Worm (Caenorhabditis elegans): Measurements from ENCODE around the gene ulp-2.

ulp-2 gene

ce11 chrII:4974448-4974951 is 14.8 kb upstream of the ulp-2 start:
- TF ChIP-seq fkh-10 (GFP tag; optimal IDR thresholded peaks at IDR 0.05) (no peak), skn-1 (tag; optimal IDR thresholded peaks at IDR 0.05) (no peak), zag-1 (tag; optimal IDR thresholded peaks at IDR 0.05) (no peak), lin-13 (GFP tag; optimal IDR thresholded peaks at IDR 0.05) (no peak), nhr-20 (tag; optimal IDR thresholded peaks at IDR 0.05) (no peak), efl-1 (optimal IDR thresholded peaks at IDR 0.05) (no peak), efl-1 (GFP tag; optimal IDR thresholded peaks at IDR 0.05 in 1 of 2) (no peak), dpl-1 (GFP tag; optimal IDR thresholded peaks at IDR 0.05) (no peak), lsy-2 (tag; optimal IDR thresholded peaks at IDR 0.05) (no peak), ets-5 (GFP tag; IDR thresholded peaks at IDR 0.05) (no peak), ces-1 (GFP tag; optimal IDR thresholded peaks at IDR 0.05) (no peak), ztf-11 (tag; optimal IDR thresholded peaks at IDR 0.05) (no peak), irx-1 (tag; optimal IDR thresholded peaks at IDR 0.05) (no peak), pqm-1 (tag; optimal IDR thresholded peaks at IDR 0.05) (no peak), lin-35 (GFP tag; optimal IDR thresholded peaks at IDR 0.05) (no peak), isw-1 (GFP tag; IDR thresholded peaks at IDR 0.05) (no peak), nhr-71 (tag; optimal IDR thresholded peaks at IDR 0.05) (no peak), hlh-4 (tag; optimal IDR thresholded peaks at IDR 0.05) (no peak), nhr-85 (tag) (no peak)

- TF ChIP-seq hpl-2 (GFP tag; optimal IDR thresholded peaks at IDR 0.05) (no peak), unc-30 (tag; optimal IDR thresholded peaks at IDR 0.05) (no peak), sup-37 (GFP tag; optimal IDR thresholded peaks at IDR 0.05) (no peak), ceh-63 (GFP tag; optimal IDR thresholded peaks at IDR 0.05) (no peak), ceh-90 (tag; optimal IDR thresholded peaks at IDR 0.05) (no peak), blmp-1 (tag; optimal IDR thresholded peaks at IDR 0.05) (no peak), nhr-28 (tag; optimal IDR thresholded peaks at IDR 0.05) (no peak), pag-3 (tag; optimal IDR thresholded peaks at IDR 0.05; ENCODE audit: borderline replicate concordance, insufficient read depth) (no peak), nhr-76 (tag; optimal IDR thresholded peaks at IDR 0.05) (no peak), F16B12.6 (tag; optimal IDR thresholded peaks at IDR 0.05) (no peak), pqm-1 (tag; optimal IDR thresholded peaks at IDR 0.05) (no peak), elt-2 (tag; optimal IDR thresholded peaks at IDR 0.05) (no peak), fos-1 (tag; optimal IDR thresholded peaks at IDR 0.05) (no peak), nhr-77 (tag; optimal IDR thresholded peaks at IDR 0.05) (no peak), snpc-4 (tag; optimal IDR thresholded peaks at IDR 0.05) (no peak), ama-1 (optimal IDR thresholded peaks at IDR 0.05) (no peak)
These were observed 9.2 kb upstream of the ulp-2 start, which contains the start of gene shc-2 for ce11 chrII:4968863-4969262. Gene shc-2 (plus strand): TSS chrII:4969163.

DNA sequence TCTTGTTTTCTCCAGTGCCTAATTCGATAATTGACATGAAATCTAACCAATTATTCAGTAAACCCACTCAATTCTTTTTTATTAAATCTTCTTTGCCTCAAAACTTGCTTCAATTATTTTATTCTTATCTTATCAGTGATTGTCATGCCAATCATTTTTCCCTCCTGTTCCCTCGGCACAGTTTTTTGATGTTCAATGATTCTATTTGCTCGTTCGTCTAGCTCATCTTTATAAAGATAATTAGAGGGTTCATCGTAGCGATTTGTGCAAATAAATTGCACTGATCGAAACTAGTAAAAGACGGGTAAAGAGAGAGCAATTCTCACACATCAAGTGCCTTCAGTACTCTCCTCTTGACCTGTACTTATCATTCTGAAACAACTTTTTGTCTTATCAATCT is 8.0 kb upstream of the ulp-2 start:
- TF ChIP-seq elt-2 (tag; optimal IDR thresholded peaks at IDR 0.05) (peak; percentile 84), C34B4.2 (tag; optimal IDR thresholded peaks at IDR 0.05) (no peak)

DNA sequence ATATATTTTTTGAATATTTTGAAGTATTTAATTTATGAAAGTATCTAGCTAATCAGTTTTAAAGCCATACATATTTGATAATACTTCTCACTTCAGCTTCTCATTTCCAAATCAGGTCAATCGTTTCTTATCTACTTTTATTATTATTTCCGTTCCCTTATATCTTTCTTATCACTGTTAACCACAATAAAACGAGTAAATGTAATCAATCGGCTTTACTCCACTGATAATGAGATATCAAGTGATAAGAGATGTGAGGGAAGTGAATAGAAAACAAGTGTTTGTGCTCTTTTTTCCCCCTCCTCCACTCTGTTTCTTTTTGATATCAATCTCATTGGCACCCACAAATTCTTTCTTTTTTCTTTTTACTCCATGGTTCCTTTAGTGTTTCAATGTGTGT is 6.9 kb upstream of the ulp-2 start:
- TF ChIP-seq lin-14 (GFP tag; optimal IDR thresholded peaks at IDR 0.05) (peak; percentile 30), pqm-1 (tag; optimal IDR thresholded peaks at IDR 0.05) (peak; percentile 0), dsc-1 (tag; optimal IDR thresholded peaks at IDR 0.05) (no peak), elt-2 (tag; optimal IDR thresholded peaks at IDR 0.05) (peak; percentile 97)

- TF ChIP-seq aha-1 (tag; optimal IDR thresholded peaks at IDR 0.05) = no peak
- peak; percentile 74 for TF ChIP-seq nhr-85 (tag)
- peak; percentile 44 for TF ChIP-seq nhr-20 (tag; optimal IDR thresholded peaks at IDR 0.05)
- peak in 1 of 2 experiments; percentile 16 for TF ChIP-seq lsy-2 (tag; optimal IDR thresholded peaks at IDR 0.05)
- no peak for TF ChIP-seq fkh-8 (tag; optimal IDR thresholded peaks at IDR 0.05)
- peak; percentile 9 for TF ChIP-seq snu-23 (GFP tag; optimal IDR thresholded peaks at IDR 0.05)
- TF ChIP-seq lin-14 (GFP tag; optimal IDR thresholded peaks at IDR 0.05) = peak; percentile 45
- peak; percentile 67 for TF ChIP-seq elt-2 (tag; optimal IDR thresholded peaks at IDR 0.05)
- peak; percentile 31 for TF ChIP-seq blmp-1 (tag; optimal IDR thresholded peaks at IDR 0.05)
- peak in 1 of 6 experiments; percentile 63 for TF ChIP-seq elt-3 (tag; optimal IDR thresholded peaks at IDR 0.05)
- no peak for TF ChIP-seq nhr-12 (tag; optimal IDR thresholded peaks at IDR 0.05)
These were observed 1.0 kb upstream of the ulp-2 start for ce11 chrII:4960690-4961089.

Data from whole organism, L1 larva.